Fruit fly (Drosophila melanogaster) ovary, adult (tissue): ENCODE data around the gene CG32971.

ENCODE experiments used
- CG17801 ChIP-seq: fragments of 200-800 bp; optimal IDR thresholded peaks from 2 replicates; lab custom pipeline; 2019; ENCODE audit warnings: missing biosample characterization, mild to moderate bottlenecking, missing genetic modification characterization, moderate library complexity; ENCODE audit not compliant: partially characterized antibody

Gene CG32971

DNA sequence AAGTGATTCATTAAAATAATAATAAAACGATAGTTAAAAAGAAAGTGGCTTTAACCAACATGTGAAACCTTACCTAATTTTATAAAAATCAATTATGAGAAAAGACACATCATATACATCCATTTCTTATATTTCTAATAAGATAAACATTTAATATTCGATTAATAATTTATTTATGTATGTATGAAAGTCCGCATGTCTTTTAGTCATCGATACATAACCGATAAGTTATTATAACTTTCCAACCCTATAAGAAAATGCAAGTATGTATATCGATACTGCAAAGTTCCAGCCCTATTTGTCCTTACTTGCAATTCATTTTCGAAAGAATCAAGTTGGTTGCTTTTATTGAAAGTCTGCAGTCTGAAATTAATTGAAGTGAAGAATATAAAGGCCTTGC, at the start of gene CG32971:
Gene CG32971 (plus strand): TSS at position 301 of the 400 bp plus-strand sequence.
- no peak for TF ChIP-seq CG17801 (GFP tag; lab: Kevin White, UChicago)

DNA sequence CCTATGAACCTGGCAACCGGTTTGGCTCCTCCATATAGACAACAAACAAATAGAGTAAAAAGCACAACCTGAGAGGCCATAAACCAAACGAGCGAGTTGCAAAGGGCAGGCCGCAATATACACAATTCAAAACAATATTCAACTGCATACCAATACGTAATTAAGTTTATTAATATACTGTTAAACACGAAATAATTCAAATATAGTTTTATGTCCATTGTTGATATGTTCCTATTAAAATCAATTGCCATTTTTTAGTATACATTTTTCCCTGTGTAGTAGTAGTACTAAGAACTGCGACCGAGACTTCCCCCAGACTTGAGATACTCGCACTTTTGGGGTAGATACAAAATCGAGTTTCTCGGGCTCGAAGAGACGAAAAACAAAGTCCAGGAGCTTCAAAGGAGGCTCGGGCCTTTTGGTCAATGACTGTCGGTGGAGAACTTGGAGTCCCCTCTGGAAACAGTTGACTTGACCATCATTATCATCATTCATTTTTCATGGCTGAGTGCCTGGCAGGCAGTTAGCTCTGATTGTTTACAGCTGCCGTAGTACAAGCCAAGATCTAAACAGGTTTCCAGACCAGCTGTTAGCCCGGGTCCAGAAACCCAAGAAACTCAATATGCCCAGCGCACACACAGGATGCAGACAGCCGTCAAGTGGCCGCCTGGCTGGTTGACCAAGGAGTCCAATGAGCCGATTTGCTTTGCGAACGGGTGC, 48.5 kb upstream of the CG32971 start:
- no peak for TF ChIP-seq CG17801 (GFP tag; lab: Kevin White, UChicago)

DNA sequence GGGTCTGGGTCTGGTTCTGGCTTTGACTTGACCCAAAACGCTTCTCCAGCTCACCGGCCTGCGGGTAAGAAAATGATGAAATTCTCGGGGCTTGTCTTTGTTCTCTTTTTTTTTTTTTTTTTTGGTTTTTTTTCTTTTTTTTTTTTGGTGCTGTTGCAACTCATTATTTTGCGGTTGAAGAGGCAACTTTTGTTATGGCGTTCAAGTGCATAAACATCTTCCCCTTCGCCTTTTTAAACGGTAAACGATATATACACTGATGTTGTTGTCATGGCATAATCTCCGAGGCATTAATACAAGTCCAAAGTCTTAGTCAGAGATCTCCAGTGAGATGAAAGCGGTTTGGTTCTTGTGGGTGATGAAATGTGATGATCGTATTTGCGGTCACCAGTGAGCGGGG, 47.9 kb upstream of the CG32971 start:
- TF ChIP-seq CG17801 (GFP tag; lab: Kevin White, UChicago) = no peak

DNA sequence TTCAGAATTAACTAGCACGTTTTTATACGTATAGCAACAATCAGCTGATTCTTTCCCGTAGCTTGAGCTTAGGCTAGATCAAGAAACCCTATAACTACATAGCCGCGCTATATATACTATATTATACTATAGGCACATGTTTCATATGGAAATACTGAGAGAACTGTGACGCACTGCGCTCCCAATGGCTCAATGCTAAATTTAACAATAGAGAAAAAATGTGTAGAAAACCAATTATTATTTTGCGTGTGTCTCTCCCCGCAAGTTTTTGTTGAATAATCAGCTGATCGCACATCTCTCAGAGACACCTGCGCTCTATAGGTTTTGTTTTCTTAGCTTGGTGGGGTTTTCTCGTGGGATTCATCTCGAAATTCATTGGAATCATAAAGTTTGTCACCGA, 44.6 kb upstream of the CG32971 start:
- no peak for TF ChIP-seq CG17801 (GFP tag; lab: Kevin White, UChicago)

DNA sequence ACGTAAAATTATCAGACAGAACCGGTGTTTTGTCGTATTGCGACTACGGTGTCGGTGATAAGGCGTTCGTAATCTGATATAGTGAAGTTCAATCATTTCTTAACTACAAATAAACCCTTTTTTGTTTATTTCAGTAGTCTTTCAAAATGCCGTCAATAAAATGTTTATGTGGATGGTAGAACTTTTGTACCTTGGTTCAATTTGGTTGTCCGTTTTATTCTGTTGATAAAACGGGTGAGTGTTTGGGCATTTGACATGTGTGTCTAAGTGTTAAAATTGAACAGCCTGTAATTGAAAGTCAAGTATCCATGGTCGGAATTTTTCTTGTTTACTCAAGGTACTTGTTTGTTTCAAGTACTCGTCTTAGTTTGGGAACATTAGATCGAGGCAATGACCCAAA, 44.1 kb upstream of the CG32971 start:
- TF ChIP-seq CG17801 (GFP tag; lab: Kevin White, UChicago) = no peak

DNA sequence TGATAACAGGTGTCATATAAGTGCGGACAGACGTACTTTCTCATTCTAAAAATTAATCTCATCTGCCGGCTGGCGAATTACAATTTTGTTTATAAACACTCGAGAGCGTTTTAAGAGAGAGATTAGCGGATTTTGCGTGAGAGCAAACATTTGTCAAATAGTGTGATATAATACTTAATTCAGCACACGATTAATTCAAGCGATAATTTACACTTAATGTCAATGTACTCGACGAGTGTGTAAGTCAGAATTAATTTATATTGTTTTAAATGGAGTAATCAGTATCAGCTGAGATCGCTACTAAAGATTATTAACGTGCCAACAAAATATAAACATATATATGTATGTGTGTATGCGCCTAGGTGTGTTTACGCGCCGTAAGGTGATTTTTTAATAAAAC, 41.9 kb upstream of the CG32971 start:
- no peak for TF ChIP-seq CG17801 (GFP tag; lab: Kevin White, UChicago)

DNA sequence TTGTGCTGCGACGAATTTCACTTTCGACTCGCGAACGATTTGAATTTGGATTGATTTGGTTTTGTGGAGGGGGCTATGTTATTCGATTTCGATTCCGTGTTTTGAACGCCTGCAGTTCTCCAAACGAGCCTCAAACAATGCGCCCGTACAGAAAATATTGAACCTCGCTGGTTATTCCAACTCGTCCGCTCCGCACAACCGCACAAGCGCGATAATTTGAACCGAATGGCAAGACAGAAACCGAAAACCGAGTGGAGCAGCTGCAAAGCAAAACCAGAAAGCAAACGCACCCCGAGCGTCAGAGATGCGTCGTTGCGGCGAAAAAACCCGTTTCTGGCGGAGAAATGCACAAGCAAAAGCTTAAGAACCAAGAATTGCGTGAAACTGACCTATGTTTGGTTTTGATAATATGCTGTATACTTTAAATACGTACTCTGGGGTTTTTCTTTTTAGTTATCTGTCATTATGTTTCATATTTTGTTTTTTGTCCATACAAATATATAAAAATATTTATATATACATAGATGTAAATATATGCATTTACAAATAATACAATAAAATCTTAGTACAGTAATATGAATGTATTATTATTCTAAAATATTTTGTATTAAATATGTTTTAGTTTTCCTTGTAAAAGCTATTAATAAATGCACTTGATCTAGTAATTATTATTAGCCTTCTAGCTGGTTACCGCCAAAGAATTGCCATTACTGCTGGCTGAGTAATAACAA, 40.6 kb upstream of the CG32971 start, which contains the start of gene Dyrk2:
Gene Dyrk2 (minus strand): TSS at position 231 of the 731 bp plus-strand sequence.
- peak; percentile 2 for TF ChIP-seq CG17801 (GFP tag; lab: Kevin White, UChicago)

DNA sequence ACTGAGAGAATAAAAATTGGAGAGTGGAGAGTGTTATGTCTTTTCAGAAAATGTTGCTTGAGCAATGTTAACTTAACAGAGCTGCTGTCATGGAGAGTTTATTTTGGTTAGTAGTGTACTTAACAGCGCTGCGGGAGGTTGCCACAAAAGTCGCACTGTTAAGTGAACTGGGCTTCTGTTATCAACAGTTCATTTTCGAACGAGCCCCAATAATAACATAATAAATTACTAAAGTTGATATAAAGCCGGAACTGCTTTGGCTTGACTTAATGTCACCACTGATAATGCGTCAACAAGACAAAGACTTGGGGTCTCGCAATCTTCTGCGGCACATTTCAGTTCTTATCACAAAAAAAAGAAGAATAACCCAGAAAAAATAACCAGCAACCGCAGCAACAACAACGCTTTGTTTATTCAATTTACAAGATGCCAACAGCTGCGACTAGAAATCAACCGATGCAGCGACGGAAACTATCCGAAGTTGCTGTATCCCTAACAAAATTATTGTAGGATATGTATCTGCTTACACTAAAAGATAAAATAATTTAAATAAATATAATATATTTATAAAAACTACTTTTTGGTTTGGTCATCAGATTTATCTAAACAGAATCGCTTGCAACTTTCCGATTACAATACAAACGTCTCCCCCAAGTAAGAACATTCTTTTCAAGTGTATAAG, 39.9 kb upstream of the CG32971 start:
- no peak for TF ChIP-seq CG17801 (GFP tag; lab: Kevin White, UChicago)

DNA sequence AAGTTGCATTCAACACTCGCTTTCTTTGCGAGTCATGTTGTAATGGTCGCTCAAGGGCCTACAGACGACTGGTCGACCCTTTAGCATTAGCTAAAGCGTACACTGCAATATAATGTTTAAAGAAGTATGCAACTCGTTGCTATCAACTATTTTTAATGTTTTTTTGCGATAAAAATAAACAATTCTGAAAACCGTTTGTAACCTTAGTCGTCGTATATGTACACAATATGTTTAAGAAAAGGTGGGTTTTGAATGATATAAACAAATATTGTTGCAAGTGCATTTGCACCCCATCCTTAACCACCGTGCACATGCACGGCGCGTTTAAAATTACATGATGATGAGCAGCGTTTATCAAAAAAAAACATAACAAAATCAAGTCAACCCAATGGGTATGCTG, 38.5 kb upstream of the CG32971 start:
- no peak for TF ChIP-seq CG17801 (GFP tag; lab: Kevin White, UChicago)

DNA sequence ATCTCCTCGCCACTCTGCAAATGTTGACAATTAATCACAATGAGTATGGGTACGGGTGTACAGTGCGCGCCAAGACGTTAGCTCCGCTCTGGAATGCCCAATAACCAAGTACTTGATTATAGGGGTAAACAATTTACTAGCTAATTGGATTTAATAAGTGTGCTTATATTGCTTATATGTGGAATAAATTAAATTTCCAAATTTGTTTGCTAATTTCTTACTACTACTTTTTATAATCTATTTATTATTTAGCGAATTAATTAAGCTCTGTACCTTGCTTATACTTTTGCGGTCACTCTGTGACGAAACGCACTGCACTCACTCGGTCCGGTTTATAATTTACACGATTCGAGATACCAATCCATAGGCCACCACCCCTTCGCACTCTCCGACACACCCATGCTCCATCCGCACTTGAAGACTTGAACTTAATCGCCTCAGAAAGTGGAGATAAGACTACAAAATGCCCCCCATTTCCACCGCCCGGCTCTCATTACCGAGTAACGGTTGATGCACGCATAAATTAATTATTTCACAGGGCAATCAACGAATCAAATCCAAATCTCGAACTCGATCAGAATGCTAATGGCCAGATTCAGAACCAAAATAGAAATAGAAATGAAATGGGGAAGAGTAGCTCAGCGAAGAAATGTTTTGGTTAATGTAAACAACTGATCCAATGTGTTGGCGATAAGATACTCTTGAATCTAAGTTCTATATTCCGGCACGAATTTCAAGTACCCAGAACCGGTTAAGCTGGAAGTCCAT, 36.9 kb upstream of the CG32971 start:
- no peak for TF ChIP-seq CG17801 (GFP tag; lab: Kevin White, UChicago)

DNA sequence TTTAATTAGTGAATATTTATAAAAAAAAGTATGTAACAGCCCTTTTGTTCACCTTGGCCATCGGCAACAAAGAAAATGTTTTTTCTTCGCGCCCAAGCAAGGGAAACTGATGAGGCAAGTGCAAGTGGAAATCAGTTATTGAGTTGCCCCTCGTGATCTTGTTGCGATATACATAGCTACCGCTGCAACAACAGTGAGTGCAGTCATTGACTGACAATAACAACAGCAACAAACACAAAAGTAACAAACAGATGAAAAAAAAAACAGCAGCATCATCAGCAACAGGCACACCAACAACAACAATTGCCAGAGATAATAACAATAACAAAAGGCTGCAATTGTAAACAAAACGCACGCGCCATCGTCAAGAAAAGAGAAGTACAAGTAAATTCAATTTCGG, 29.6 kb upstream of the CG32971 start:
- TF ChIP-seq CG17801 (GFP tag; lab: Kevin White, UChicago) = no peak

DNA sequence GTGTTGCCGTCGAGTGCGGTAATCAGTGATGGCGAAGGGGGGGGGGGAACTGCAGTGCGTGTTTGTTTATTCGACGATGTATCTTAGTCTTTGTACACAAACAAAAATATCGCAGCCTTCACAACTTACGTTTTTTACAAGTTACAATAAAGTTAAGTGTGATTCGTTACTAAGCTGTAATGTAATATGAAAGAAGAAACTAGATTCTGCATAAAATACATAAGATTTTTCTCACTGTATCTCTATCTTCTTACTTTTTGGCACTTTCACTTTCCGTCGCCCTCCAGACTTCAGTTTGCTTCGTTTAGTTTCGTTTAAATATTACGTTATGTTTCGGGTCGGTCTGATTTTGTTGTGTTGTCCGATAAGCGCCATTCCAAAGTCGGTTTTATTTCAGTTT, 29.1 kb upstream of the CG32971 start:
- TF ChIP-seq CG17801 (GFP tag; lab: Kevin White, UChicago) = no peak

DNA sequence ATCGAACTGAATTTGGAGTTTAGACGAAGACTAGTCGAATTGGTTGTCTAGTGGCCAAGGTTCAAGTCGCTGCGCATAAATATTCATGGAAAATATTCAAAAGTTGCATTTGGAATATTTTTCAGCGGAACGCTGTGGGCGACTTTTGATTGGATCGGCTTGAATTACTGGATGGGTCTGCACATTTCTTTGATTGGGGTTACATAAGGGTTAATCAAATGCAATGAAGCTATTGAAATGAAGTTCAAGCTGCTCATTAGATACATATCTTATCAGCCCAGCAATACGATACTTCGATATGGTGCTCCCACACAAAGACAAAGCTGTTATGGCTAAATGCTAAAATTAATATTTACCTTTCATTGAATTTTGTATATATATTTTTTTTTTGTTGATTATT, 28.6 kb upstream of the CG32971 start:
- no peak for TF ChIP-seq CG17801 (GFP tag; lab: Kevin White, UChicago)

DNA sequence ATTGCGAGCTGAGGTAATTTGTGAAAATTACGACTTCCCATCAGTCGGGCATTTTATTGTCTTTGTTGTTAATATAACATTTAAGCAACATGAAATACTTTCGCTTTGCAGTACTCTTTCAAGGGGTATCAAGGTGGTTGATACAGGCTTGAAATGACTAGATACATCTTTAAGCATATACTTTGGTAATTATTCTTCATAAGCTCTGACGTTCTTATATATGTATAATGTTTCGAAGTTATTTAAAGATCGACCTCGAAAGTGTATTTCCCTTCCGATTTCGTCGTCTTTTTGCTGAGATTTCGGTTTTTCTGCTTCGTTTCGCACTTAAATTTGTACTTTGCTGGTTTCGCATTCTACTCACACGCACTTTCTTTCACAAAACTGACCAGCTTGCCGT, 26.8 kb upstream of the CG32971 start:
- no peak for TF ChIP-seq CG17801 (GFP tag; lab: Kevin White, UChicago)

DNA sequence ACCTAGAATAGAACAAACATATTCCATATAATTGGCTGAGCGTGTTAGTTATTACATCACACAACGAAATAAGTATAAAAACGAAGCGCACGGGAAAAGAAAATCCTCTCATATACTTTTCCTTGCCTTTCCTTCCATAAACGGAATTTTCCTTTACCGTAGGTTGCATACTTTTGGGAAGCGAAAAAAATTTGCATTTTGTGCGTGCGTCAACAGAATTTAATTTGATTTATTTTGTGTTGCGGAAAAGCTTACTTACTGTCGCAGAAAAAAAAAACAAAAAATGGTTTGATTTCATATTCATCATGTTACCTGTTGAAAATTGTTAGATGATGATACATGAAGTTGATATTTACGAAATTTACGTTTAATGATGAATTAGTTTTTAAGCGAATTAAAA, 22.8 kb upstream of the CG32971 start:
- no peak for TF ChIP-seq CG17801 (GFP tag; lab: Kevin White, UChicago)
